Worm (Caenorhabditis elegans) whole organism, mixed stage, embryonic: ENCODE data around the gene nhr-135.
"Not testable (repeated sequence)": the region's sequence is repeated elsewhere in the genome, so short reads cannot be mapped to it uniquely, and the experiment has no call there.

Source experiments
- M03D4.4 ChIP-seq: sonication (generic microtip); optimal IDR thresholded peaks from 2 replicates; lab custom pipeline; 2017; ENCODE audit warnings: mild to moderate bottlenecking, missing genetic modification characterization, missing compliant biosample characterization
- bed-3 ChIP-seq: fragments of 200-800 bp; sonication (Bioruptor generic); optimal IDR thresholded peaks from 3 replicates; lab custom pipeline; 2018; ENCODE audit warnings: mild to moderate bottlenecking, missing genetic modification characterization, moderate library complexity, missing compliant biosample characterization
- blmp-1 ChIP-seq: fragments of 150-350 bp; optimal IDR thresholded peaks from 2 replicates; lab custom pipeline; 2014; ENCODE audit warnings: missing biosample characterization, missing genetic modification characterization
- ceh-39 ChIP-seq: fragments of 150-350 bp; optimal IDR thresholded peaks from 2 replicates; lab custom pipeline; 2014; ENCODE audit warnings: missing biosample characterization, missing genetic modification characterization
- ceh-43 ChIP-seq: fragments of 200-800 bp; sonication (Bioruptor generic); optimal IDR thresholded peaks from 2 replicates; lab custom pipeline; 2018; ENCODE audit warnings: mild to moderate bottlenecking, missing genetic modification characterization, moderate library complexity, missing compliant biosample characterization
- ceh-83 ChIP-seq: fragments of 200-800 bp; sonication (Bioruptor generic); optimal IDR thresholded peaks from 2 replicates; lab custom pipeline; 2018; ENCODE audit warnings: mild to moderate bottlenecking, missing genetic modification characterization, missing compliant biosample characterization
- ces-1 ChIP-seq: fragments of 150-350 bp; optimal IDR thresholded peaks from 2 replicates; lab custom pipeline; 2014; ENCODE audit warnings: missing biosample characterization, missing genetic modification reagents, missing genetic modification characterization
- cnd-1 ChIP-seq: fragments of 200-800 bp; sonication (Bioruptor generic); optimal IDR thresholded peaks from 2 replicates; lab custom pipeline; 2018; ENCODE audit warnings: mild to moderate bottlenecking, missing genetic modification characterization, missing compliant biosample characterization
- drap-1 ChIP-seq: fragments of 200-800 bp; sonication (Bioruptor generic); optimal IDR thresholded peaks from 3 replicates; lab custom pipeline; 2018; ENCODE audit warnings: mild to moderate bottlenecking, missing genetic modification characterization, missing compliant biosample characterization
- elt-1 ChIP-seq: sonication (generic microtip); optimal IDR thresholded peaks from 2 replicates; lab custom pipeline; 2017; ENCODE audit warnings: missing genetic modification characterization, mild to moderate bottlenecking, missing compliant biosample characterization, antibody characterized with exemption, moderate library complexity, borderline replicate concordance; ENCODE audit not compliant: insufficient read depth
- elt-3 ChIP-seq: fragments of 150-350 bp; optimal IDR thresholded peaks from 2 replicates; lab custom pipeline; 2014; ENCODE audit warnings: missing biosample characterization, missing genetic modification characterization
- flh-1 ChIP-seq: fragments of 200-800 bp; sonication (Bioruptor generic); optimal IDR thresholded peaks from 2 replicates; lab custom pipeline; 2018; ENCODE audit warnings: mild to moderate bottlenecking, missing genetic modification characterization, moderate library complexity, missing compliant biosample characterization
- hlh-1 ChIP-seq: fragments of 150-350 bp; optimal IDR thresholded peaks from 2 replicates; lab custom pipeline; 2014; ENCODE audit warnings: missing biosample characterization, missing genetic modification reagents, missing genetic modification characterization
- lin-13 ChIP-seq: fragments of 150-350 bp; optimal IDR thresholded peaks from 2 replicates; lab custom pipeline; 2014; ENCODE audit warnings: missing biosample characterization, missing genetic modification characterization
- lsy-2 ChIP-seq: fragments of 150-350 bp; optimal IDR thresholded peaks from 2 replicates; lab custom pipeline; 2014; ENCODE audit warnings: missing biosample characterization, missing genetic modification characterization
- mab-5 ChIP-seq: fragments of 150-350 bp; optimal IDR thresholded peaks from 2 replicates; lab custom pipeline; 2014; ENCODE audit warnings: missing biosample characterization, missing genetic modification characterization
- mep-1 ChIP-seq: fragments of 150-350 bp; optimal IDR thresholded peaks from 2 replicates; lab custom pipeline; 2017; ENCODE audit warnings: missing biosample characterization, missing genetic modification reagents, missing genetic modification characterization, inconsistent platforms
- mls-2 ChIP-seq: sonication (generic microtip); optimal IDR thresholded peaks from 2 replicates; lab custom pipeline; 2016; ENCODE audit warnings: mild to moderate bottlenecking, missing genetic modification characterization, moderate library complexity, missing compliant biosample characterization
- nhr-12 ChIP-seq: fragments of 150-350 bp; optimal IDR thresholded peaks from 2 replicates; lab custom pipeline; 2014; ENCODE audit warnings: missing biosample characterization, missing genetic modification characterization
- nhr-2 ChIP-seq: fragments of 150-350 bp; optimal IDR thresholded peaks from 2 replicates; lab custom pipeline; 2014; ENCODE audit warnings: missing biosample characterization, missing genetic modification characterization
- nhr-237 ChIP-seq: fragments of 150-350 bp; optimal IDR thresholded peaks from 2 replicates; lab custom pipeline; 2014; ENCODE audit warnings: missing biosample characterization, missing genetic modification characterization
- nhr-28 ChIP-seq: fragments of 150-350 bp; optimal IDR thresholded peaks from 2 replicates; lab custom pipeline; 2014; ENCODE audit warnings: missing biosample characterization, missing genetic modification characterization
- nhr-76 ChIP-seq: sonication (generic microtip); optimal IDR thresholded peaks from 2 replicates; lab custom pipeline; 2017; ENCODE audit warnings: missing biosample characterization, missing genetic modification characterization
- sptf-1 ChIP-seq: sonication (generic microtip); optimal IDR thresholded peaks from 2 replicates; lab custom pipeline; 2017; ENCODE audit warnings: mild to moderate bottlenecking, missing genetic modification characterization, moderate library complexity, missing compliant biosample characterization
- tbx-8 ChIP-seq: fragments of 200-800 bp; sonication (Bioruptor generic); optimal IDR thresholded peaks from 2 replicates; lab custom pipeline; 2018; ENCODE audit warnings: mild to moderate bottlenecking, missing genetic modification characterization, moderate library complexity, missing compliant biosample characterization
- unc-120 ChIP-seq: sonication (generic microtip); optimal IDR thresholded peaks from 2 replicates; lab custom pipeline; 2017; ENCODE audit warnings: missing genetic modification characterization, missing compliant biosample characterization; ENCODE audit not compliant: poor library complexity, severe bottlenecking
- unc-39 ChIP-seq: fragments of 150-350 bp; optimal IDR thresholded peaks from 2 replicates; lab custom pipeline; 2014; ENCODE audit warnings: missing biosample characterization, missing genetic modification characterization
- unc-62 ChIP-seq: fragments of 150-350 bp; optimal IDR thresholded peaks from 2 replicates; lab custom pipeline; 2014; ENCODE audit warnings: missing biosample characterization, missing genetic modification reagents, missing genetic modification characterization
- zip-8 ChIP-seq: fragments of 150-350 bp; optimal IDR thresholded peaks from 2 replicates; lab custom pipeline; 2014; ENCODE audit warnings: missing biosample characterization, missing genetic modification characterization
- ztf-11 ChIP-seq: fragments of 150-350 bp; optimal IDR thresholded peaks from 2 replicates; lab custom pipeline; 2014; ENCODE audit warnings: missing biosample characterization, missing genetic modification characterization

The nhr-135 gene

DNA sequence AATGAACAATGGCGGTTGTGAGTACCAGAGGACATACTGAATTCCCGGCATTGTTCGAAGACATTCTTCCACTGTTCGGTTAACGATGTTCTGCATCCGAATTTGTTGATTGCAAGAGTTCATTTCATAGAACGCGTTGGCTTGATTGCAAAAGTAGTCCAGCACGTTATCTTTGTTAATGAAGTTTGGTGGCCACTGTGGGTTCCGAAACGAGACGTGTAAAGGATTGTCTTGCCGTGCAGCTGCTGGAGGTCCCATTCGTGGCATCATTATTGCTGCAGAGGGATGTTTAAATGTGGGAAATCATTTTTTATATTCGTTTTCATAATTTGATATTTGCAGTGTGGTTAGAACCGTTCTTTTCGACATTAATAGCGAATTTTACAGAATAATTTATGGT, 34.2 kb downstream of the nhr-135 start, which contains the start of gene mdt-6:
Gene mdt-6, minus strand, starts transcription at position 275 of the 400 bp plus-strand sequence.
- TF ChIP-seq elt-1 (tag; lab: Kevin White, UChicago) (no peak), mab-5 (tag; lab: Kevin White, UChicago) (no peak), mep-1 (tag; lab: Kevin White, UChicago) (no peak), nhr-76 (tag; lab: Kevin White, UChicago) (no peak), lsy-2 (tag; lab: Kevin White, UChicago) (no peak), mls-2 (tag; lab: Kevin White, UChicago) (no peak), zip-8 (no peak), drap-1 (no peak)

DNA sequence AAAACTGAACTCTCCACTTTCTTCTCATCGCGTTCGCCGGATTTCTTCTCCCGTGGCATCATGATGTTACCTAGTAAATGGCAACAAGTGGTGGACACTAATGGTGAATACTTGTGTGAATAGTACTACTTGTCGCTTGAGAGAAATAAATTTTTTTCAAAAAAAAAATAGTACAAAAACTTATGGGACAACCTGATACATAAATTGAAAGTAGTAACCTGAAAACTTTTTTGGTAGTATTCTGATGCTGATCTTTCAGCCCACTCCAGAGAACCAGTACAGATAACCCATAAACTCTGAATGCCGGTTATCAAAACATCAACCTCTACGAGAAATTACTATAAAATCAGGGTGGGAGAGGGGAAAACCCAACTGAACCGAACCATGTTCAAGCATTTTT, 35.8 kb downstream of the nhr-135 start, which contains the start of gene Y57E12AL.2:
Gene Y57E12AL.2, plus strand, starts transcription at position 301 of the 400 bp plus-strand sequence.
- not testable (repeated sequence) for TF ChIP-seq nhr-237; ceh-83 (GFP tag; lab: Kevin White, UChicago); cnd-1 (tag; lab: Kevin White, UChicago)

DNA sequence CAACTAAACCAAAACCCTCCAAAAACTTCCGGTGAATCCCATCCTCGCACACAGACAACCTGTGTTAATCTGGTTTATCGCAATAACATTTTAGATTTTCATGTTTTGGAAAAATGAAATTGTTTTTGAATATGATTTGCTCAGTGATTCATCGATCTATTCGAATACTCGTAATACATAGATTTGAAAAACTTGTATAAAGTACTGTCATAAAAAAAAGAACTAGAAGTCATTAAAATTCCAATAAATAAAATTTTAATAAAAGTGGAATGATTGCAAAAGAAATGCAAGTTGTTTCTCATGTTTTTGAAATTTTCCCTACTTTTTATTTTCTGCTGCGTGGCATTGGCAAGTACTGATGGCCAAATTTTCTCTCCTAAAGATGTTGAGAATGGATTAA, 39.0 kb downstream of the nhr-135 start, which contains the start of gene spig-8:
Gene spig-8, plus strand, starts transcription at position 301 of the 400 bp plus-strand sequence.
- no peak for TF ChIP-seq nhr-28 (tag; lab: Kevin White, UChicago)
- TF ChIP-seq lsy-2 (tag; lab: Kevin White, UChicago): no peak
- no peak for TF ChIP-seq bed-3 (GFP tag; lab: Kevin White, UChicago)
- no peak for TF ChIP-seq ztf-11
- no peak for TF ChIP-seq flh-1 (GFP tag; lab: Kevin White, UChicago)
- TF ChIP-seq elt-3 (tag; lab: Kevin White, UChicago): no peak
- TF ChIP-seq nhr-237: no peak
- TF ChIP-seq mab-5 (tag; lab: Kevin White, UChicago): no peak

- no peak for TF ChIP-seq mep-1 (tag; lab: Kevin White, UChicago)
- TF ChIP-seq nhr-2 (tag; lab: Kevin White, UChicago): no peak
- TF ChIP-seq ces-1 (GFP tag; lab: Kevin White, UChicago): no peak
- no peak for TF ChIP-seq ceh-83 (GFP tag; lab: Kevin White, UChicago)
- no peak for TF ChIP-seq unc-120 (tag; lab: Kevin White, UChicago)
- no peak for TF ChIP-seq cnd-1 (tag; lab: Kevin White, UChicago)
- no peak for TF ChIP-seq blmp-1 (tag; lab: Kevin White, UChicago)
- TF ChIP-seq lin-13 (tag; lab: Kevin White, UChicago): no peak
- TF ChIP-seq zip-8: no peak
- no peak for TF ChIP-seq nhr-76 (tag; lab: Kevin White, UChicago)
- TF ChIP-seq sptf-1: no peak
- no peak for TF ChIP-seq ceh-39
- no peak for TF ChIP-seq nhr-12
- no peak for TF ChIP-seq unc-62 (GFP tag; lab: Kevin White, UChicago)
- no peak for TF ChIP-seq lsy-2 (tag; lab: Kevin White, UChicago)
- TF ChIP-seq unc-39 (tag; lab: Kevin White, UChicago): no peak
- no peak for TF ChIP-seq ztf-11
- TF ChIP-seq tbx-8 (GFP tag; lab: Kevin White, UChicago): no peak
- no peak for TF ChIP-seq hlh-1 (tag; lab: Kevin White, UChicago)
Measured at ce11 chrV:7053100-7053499, 40.5 kb downstream of the nhr-135 start, which contains the start of gene txt-17. txt-17 (minus strand) TSS chrV:7053200.

ce11 chrV:7051133-7051765, 42.3 kb downstream of the nhr-135 start, which contains the start of the genes tofu-2 and spig-1:
tofu-2 (minus strand) TSS chrV:7051248.
spig-1 (plus strand) TSS chrV:7051715.
- no peak for TF ChIP-seq ztf-11
- TF ChIP-seq ceh-83 (GFP tag; lab: Kevin White, UChicago): no peak
- TF ChIP-seq flh-1 (GFP tag; lab: Kevin White, UChicago): no peak
- no peak for TF ChIP-seq ces-1 (GFP tag; lab: Kevin White, UChicago)
- TF ChIP-seq cnd-1 (tag; lab: Kevin White, UChicago): no peak
- no peak for TF ChIP-seq M03D4.4 (tag; lab: Kevin White, UChicago)
- TF ChIP-seq ceh-43 (GFP tag; lab: Kevin White, UChicago): no peak
- no peak for TF ChIP-seq elt-3 (tag; lab: Kevin White, UChicago)
- TF ChIP-seq unc-39 (tag; lab: Kevin White, UChicago): no peak
- no peak for TF ChIP-seq ceh-39
